ENCODE assay signal across 2 fruit fly cellular contexts in the genomic region with DNA sequence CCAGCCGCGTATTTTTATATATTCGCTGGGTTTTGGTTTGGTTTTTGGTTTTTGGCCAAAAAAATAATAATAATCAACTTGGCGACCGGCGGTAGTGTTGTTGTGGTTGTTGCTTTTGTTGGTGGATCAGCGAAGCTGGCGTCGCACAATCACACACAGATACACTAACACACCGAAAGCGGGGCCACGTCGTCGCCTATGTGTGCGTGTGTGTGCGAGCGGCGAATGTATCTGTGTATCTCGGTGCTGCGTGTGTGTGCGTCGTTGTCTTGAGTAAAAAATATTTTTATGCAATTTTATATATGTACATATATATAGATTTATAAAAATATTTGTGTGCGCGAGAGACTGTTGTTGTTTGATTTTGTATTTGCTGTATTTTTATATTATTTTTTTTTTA.
TF ChIP-seq lines count a peak whose summit lies in the region.

No protein-coding gene starts in this region.

TF ChIP-seq in whole organism, embryonic, 481 proteins besides CTCF, POLR2A, EP300 and RAD21 (continued from another document):
- TF ChIP-seq CG18764 (GFP tag; optimal IDR thresholded peaks at IDR 0.05; lab: Kevin White, UChicago) (no peak), CG1792 (GFP tag; optimal IDR thresholded peaks at IDR 0.05; lab: Kevin White, UChicago) (no peak), gcm (GFP tag; optimal IDR thresholded peaks at IDR 0.05; lab: Kevin White, UChicago) (no peak), Xbp1 (GFP tag; optimal IDR thresholded peaks at IDR 0.05; lab: Kevin White, UChicago) (peak; percentile 52), cg (GFP tag; optimal IDR thresholded peaks at IDR 0.05; lab: Kevin White, UChicago) (peak; percentile 93), abd-A (tag; optimal IDR thresholded peaks at IDR 0.05; lab: Kevin White, UChicago) (peak; percentile 36), eve (GFP tag; optimal IDR thresholded peaks at IDR 0.05; lab: Kevin White, UChicago) (peak in 1 of 2 experiments; percentile 1), TFAM (GFP tag; optimal IDR thresholded peaks at IDR 0.05; lab: Kevin White, UChicago) (no peak), crol (GFP tag; IDR thresholded peaks at IDR 0.05; lab: Robert Waterston, UW) (0 out of 2 replicates have a peak, but pooled peaks have one; percentile 27), sug (tag; optimal IDR thresholded peaks at IDR 0.05; lab: Kevin White, UChicago) (peak; percentile 47), CG4424 (GFP tag; optimal IDR thresholded peaks at IDR 0.05; lab: Kevin White, UChicago) (no peak), HmgZ (tag; optimal IDR thresholded peaks at IDR 0.05; lab: Kevin White, UChicago) (peak; percentile 26), Sry-δ (GFP tag; optimal IDR thresholded peaks at IDR 0.05; lab: Kevin White, UChicago) (no peak), Nf-YC (tag; optimal IDR thresholded peaks at IDR 0.05; lab: Kevin White, UChicago) (peak; percentile 23), GATAe (GFP tag; conservative IDR thresholded peaks at IDR 0.05; lab: Robert Waterston, UW) (0 out of 2 replicates have a peak, but pooled peaks have one; percentile 18), z (GFP tag; IDR thresholded peaks at IDR 0.05; lab: Robert Waterston, UW) (peak; percentile 59; the same call in 2 of the 3 replicates), unpg (GFP tag; optimal IDR thresholded peaks at IDR 0.05; lab: Kevin White, UChicago) (peak; percentile 11), lbe (GFP tag; optimal IDR thresholded peaks at IDR 0.05; lab: Kevin White, UChicago) (peak; percentile 31), bigmax (GFP tag; optimal IDR thresholded peaks at IDR 0.05; lab: Kevin White, UChicago) (no peak), lov (optimal IDR thresholded peaks at IDR 0.05; lab: Kevin White, UChicago) (no peak), lov (GFP tag; IDR thresholded peaks at IDR 0.05; lab: Robert Waterston, UW) (0 out of 3 replicates have a peak, but pooled peaks have one; percentile 24)
TF ChIP-seq in whole organism, embryonic: peak in this region for 25.

TF ChIP-seq in whole organism, prepupa, 60 proteins besides CTCF, POLR2A, EP300 and RAD21 (continued from another document):
- TF ChIP-seq CG4318 (GFP tag; optimal IDR thresholded peaks at IDR 0.05; lab: Kevin White, UChicago) (no peak), CG8119 (GFP tag; IDR thresholded peaks at IDR 0.05; lab: Robert Waterston, UW) (peak; percentile 38; the same call in 2 of the 3 replicates), Smox (GFP tag; optimal IDR thresholded peaks at IDR 0.05; lab: Kevin White, UChicago) (no peak), spab (GFP tag; optimal IDR thresholded peaks at IDR 0.05; lab: Kevin White, UChicago) (no peak), fd85E (GFP tag; optimal IDR thresholded peaks at IDR 0.05; lab: Kevin White, UChicago) (no peak)
TF ChIP-seq in whole organism, prepupa: peak in this region for 11.
